Worm (Caenorhabditis elegans) whole organism, L4 larva: ENCODE data around the gene T27E4.1.

Source experiments
- ces-1 ChIP-seq: fragments of 150-350 bp; sonication (generic microtip); optimal IDR thresholded peaks from 4 replicates; lab custom pipeline; 2014; ENCODE audit warnings: missing biosample characterization, missing genetic modification reagents, missing genetic modification characterization
- dpl-1 ChIP-seq: fragments of 150-350 bp; optimal IDR thresholded peaks from 2 replicates; lab custom pipeline; 2014; ENCODE audit warnings: missing biosample characterization, missing genetic modification reagents, missing genetic modification characterization
- pqm-1 ChIP-seq: sonication (generic microtip); optimal IDR thresholded peaks from 2 replicates; lab custom pipeline; 2017; ENCODE audit warnings: missing biosample characterization, missing genetic modification characterization

DNA sequence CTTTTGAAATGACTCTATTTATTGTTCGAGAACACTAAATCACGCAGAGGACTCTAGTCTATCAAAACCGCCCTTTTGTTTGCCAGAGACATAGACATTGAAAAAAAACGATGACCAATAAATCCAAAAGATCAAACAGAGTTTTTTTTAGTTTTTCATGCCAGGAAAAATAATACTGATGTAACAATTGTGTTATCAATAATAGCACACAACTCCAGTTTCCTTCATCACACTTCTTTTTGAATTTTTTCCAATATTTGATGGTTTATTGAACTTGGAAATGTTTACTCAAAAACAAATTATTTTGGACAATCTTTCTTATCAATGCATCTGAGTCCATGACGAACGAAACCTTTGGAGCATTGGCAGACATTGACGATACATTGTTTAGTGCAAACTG lies 38.2 kb upstream of the T27E4.1 start, which contains the start of gene C25E10.8:
- no peak for TF ChIP-seq dpl-1 (GFP tag; lab: Kevin White, UChicago)
- no peak for TF ChIP-seq ces-1 (GFP tag; lab: Kevin White, UChicago)
- no peak for TF ChIP-seq pqm-1 (tag; lab: Kevin White, UChicago)
